Worm (Caenorhabditis elegans): Measurements from ENCODE around the gene W07G1.7.

DNA sequence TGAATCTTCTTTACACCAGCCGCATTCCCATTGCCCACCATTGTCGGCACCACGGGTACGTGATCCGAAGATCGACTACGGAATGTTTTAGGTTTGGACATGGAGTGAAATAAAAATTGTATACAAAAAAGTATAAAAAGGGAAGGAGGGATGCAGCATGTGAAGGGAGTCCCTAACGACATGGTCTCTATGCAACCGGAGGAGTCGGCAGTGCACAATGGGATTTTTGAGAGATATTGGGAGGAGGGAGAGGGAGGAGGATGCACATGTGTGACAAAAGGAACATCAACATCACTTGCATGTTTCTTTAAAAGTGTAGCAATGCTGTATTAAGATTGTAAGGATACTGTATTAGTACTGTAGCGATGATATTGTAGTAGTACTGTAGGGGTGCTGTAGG lies 26.6 kb downstream of the W07G1.7 start, which contains the start of gene W07G1.1:
- TF ChIP-seq unc-39 (tag; optimal IDR thresholded peaks at IDR 0.05) = no peak
- no peak for TF ChIP-seq elt-1 (tag; optimal IDR thresholded peaks at IDR 0.05)
- no peak for TF ChIP-seq nhr-237 (tag; optimal IDR thresholded peaks at IDR 0.05)
- no peak for TF ChIP-seq ztf-11 (tag; optimal IDR thresholded peaks at IDR 0.05)
